Fruit fly (Drosophila melanogaster): ENCODE results near the gene RpL36A.

Gene RpL36A

DNA sequence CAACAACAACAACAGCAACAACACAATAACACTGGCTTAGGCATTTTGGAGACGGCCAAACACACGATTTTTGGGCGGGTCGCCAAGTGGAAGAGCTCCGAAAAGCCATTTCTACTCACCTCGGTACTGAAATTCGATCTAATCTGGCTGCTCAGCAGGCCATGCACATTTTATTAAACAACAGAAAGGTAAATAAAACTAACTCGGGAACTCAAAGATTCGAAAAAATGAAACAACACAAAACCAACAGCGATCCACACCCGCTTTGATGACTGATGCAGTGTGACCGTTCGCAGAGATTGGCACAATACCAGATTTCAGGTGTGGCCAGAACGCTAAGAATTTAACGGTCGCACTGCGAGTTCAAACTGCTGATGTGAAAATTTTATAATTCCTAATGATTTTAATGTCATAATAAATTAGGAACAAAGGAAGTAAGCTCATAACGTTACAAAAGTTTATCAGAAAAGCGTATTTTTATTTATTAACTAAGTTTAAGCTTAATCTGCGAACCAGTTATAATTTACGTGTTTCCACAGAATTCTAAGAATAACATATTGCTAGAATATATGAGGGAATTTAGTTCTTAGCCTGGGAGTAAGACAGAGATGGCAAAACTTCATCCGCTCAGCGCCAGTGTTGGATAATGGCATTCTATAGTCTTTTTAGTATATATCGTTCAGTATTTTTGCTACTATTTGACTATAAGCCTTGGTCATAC lies 40.1 kb upstream of the RpL36A start, which contains the start of gene Mcr (continued):
- no peak for TF ChIP-seq CG14667 (GFP tag; IDR thresholded peaks at IDR 0.05)
- TF ChIP-seq Oli (tag; optimal IDR thresholded peaks at IDR 0.05), result no peak
- no peak for TF ChIP-seq jumu (GFP tag; optimal IDR thresholded peaks at IDR 0.05)
- no peak for TF ChIP-seq CG9876 (GFP tag; optimal IDR thresholded peaks at IDR 0.05)
- TF ChIP-seq CG14965 (GFP tag; optimal IDR thresholded peaks at IDR 0.05; ENCODE audit: borderline replicate concordance), result no peak
- peak; percentile 88 for TF ChIP-seq gfzf (GFP tag; optimal IDR thresholded peaks at IDR 0.05)
- peak; percentile 75 for TF ChIP-seq Ets97D (GFP tag; optimal IDR thresholded peaks at IDR 0.05)
- peak; percentile 50; the same call in 1 of the 3 replicates for TF ChIP-seq Opbp (GFP tag; IDR thresholded peaks at IDR 0.05; ENCODE audit: partially characterized antibody)
- TF ChIP-seq chm (GFP tag; IDR thresholded peaks at IDR 0.05), result no peak; the same call in 1 of the 2 replicates
- no peak for TF ChIP-seq mld (GFP tag; IDR thresholded peaks at IDR 0.05; ENCODE audit: partially characterized antibody)
- no peak for TF ChIP-seq CG10209 (GFP tag; optimal IDR thresholded peaks at IDR 0.05)
- TF ChIP-seq ranshi (GFP tag; IDR thresholded peaks at IDR 0.05), result no peak
- TF ChIP-seq CG7357 (GFP tag; IDR thresholded peaks at IDR 0.05), result no peak
- TF ChIP-seq CG14860 (GFP tag; IDR thresholded peaks at IDR 0.05; ENCODE audit: partially characterized antibody), result no peak
- TF ChIP-seq CG7745 (tag; optimal IDR thresholded peaks at IDR 0.05), result no peak
- no peak for TF ChIP-seq CG17385 (GFP tag; optimal IDR thresholded peaks at IDR 0.05)
- no peak for TF ChIP-seq CG6689 (GFP tag; IDR thresholded peaks at IDR 0.05)
- TF ChIP-seq yki (optimal IDR thresholded peaks at IDR 0.05), result no peak
- peak; percentile 18 for TF ChIP-seq mam (GFP tag; optimal IDR thresholded peaks at IDR 0.05)
- TF ChIP-seq dpn (GFP tag; optimal IDR thresholded peaks at IDR 0.05), result peak in 1 of 2 experiments; percentile 41
- no peak for TF ChIP-seq CG11093 (GFP tag; IDR thresholded peaks at IDR 0.05)
- TF ChIP-seq en (GFP tag; optimal IDR thresholded peaks at IDR 0.05), result no peak
- no peak for TF ChIP-seq Max (GFP tag; optimal IDR thresholded peaks at IDR 0.05)
- no peak for TF ChIP-seq bcd (GFP tag; optimal IDR thresholded peaks at IDR 0.05)
- TF ChIP-seq CG14050 (GFP tag; IDR thresholded peaks at IDR 0.05), result no peak
- TF ChIP-seq CG3065 (GFP tag; optimal IDR thresholded peaks at IDR 0.05), result no peak
- TF ChIP-seq danr (GFP tag; IDR thresholded peaks at IDR 0.05), result no peak
- TF ChIP-seq CG2202 (tag; optimal IDR thresholded peaks at IDR 0.05), result no peak
- no peak for TF ChIP-seq fd3F (GFP tag; optimal IDR thresholded peaks at IDR 0.05)
- TF ChIP-seq CG12299 (tag; optimal IDR thresholded peaks at IDR 0.05), result no peak
- no peak for TF ChIP-seq usp (GFP tag; optimal IDR thresholded peaks at IDR 0.05)
- no peak for TF ChIP-seq sens-2 (GFP tag; IDR thresholded peaks at IDR 0.05)
- TF ChIP-seq Six4 (GFP tag; optimal IDR thresholded peaks at IDR 0.05), result no peak
- TF ChIP-seq Blimp-1 (GFP tag; optimal IDR thresholded peaks at IDR 0.05), result no peak
- TF ChIP-seq sob (GFP tag; IDR thresholded peaks at IDR 0.05), result no peak; the same call in 1 of the 2 replicates
- no peak for TF ChIP-seq CG18599 (GFP tag; optimal IDR thresholded peaks at IDR 0.05)
- no peak for TF ChIP-seq bab2 (GFP tag; optimal IDR thresholded peaks at IDR 0.05)
- no peak for TF ChIP-seq exex (tag; optimal IDR thresholded peaks at IDR 0.05)
- no peak for TF ChIP-seq Bdp1 (GFP tag; optimal IDR thresholded peaks at IDR 0.05)
- TF ChIP-seq CG15073 (GFP tag; optimal IDR thresholded peaks at IDR 0.05), result no peak
- TF ChIP-seq chn (GFP tag; optimal IDR thresholded peaks at IDR 0.05), result no peak
- peak; percentile 2 for TF ChIP-seq btn (GFP tag; optimal IDR thresholded peaks at IDR 0.05)
- TF ChIP-seq vfl (GFP tag; optimal IDR thresholded peaks at IDR 0.05), result no peak
- TF ChIP-seq CG10431 (GFP tag; optimal IDR thresholded peaks at IDR 0.05), result no peak
- TF ChIP-seq CG4404 (GFP tag; IDR thresholded peaks at IDR 0.05), result no peak
- no peak for TF ChIP-seq CG8944 (GFP tag; optimal IDR thresholded peaks at IDR 0.05)
- no peak for TF ChIP-seq CG16779 (GFP tag; IDR thresholded peaks at IDR 0.05)
- TF ChIP-seq scrt (GFP tag; optimal IDR thresholded peaks at IDR 0.05), result no peak
- TF ChIP-seq slp2 (GFP tag; optimal IDR thresholded peaks at IDR 0.05), result peak; percentile 2
- TF ChIP-seq gro (GFP tag; optimal IDR thresholded peaks at IDR 0.05), result no peak
- TF ChIP-seq CG17328 (GFP tag; IDR thresholded peaks at IDR 0.05), result no peak
